Fruit fly (Drosophila melanogaster): ENCODE results near the gene Coq3.

dm6 chr2L:21169160-21169624, 10.8 kb upstream of the Coq3 start:
- TF ChIP-seq Stat92E (GFP tag; optimal IDR thresholded peaks at IDR 0.05) (no peak), NK7.1 (GFP tag; optimal IDR thresholded peaks at IDR 0.05) (no peak)

Data from whole organism, embryonic.